Worm (Caenorhabditis elegans): ENCODE results near the gene F13H10.5.
"Not testable (repeated sequence)": the region's sequence is repeated elsewhere in the genome, so short reads cannot be mapped to it uniquely, and the experiment has no call there.

The F13H10.5 gene

ce11 chrIV:10990699-10991098 is at the start of gene F13H10.5:
TSS of gene F13H10.5 (plus strand) at chrIV:10990999.
- no peak for TF ChIP-seq sea-1 (GFP tag; conservative IDR thresholded peaks at IDR 0.05)
- no peak for TF ChIP-seq scrt-1 (GFP tag; IDR thresholded peaks at IDR 0.05)
- no peak for TF ChIP-seq flt-1 (GFP tag; IDR thresholded peaks at IDR 0.05)
- no peak for TF ChIP-seq tra-4 (tag; optimal IDR thresholded peaks at IDR 0.05)
- no peak for TF ChIP-seq tbx-37 (GFP tag; conservative IDR thresholded peaks at IDR 0.05)
- no peak for TF ChIP-seq B0310.2 (tag; optimal IDR thresholded peaks at IDR 0.05)
- TF ChIP-seq ceh-13 (GFP tag; optimal IDR thresholded peaks at IDR 0.05) = no peak
- no peak for TF ChIP-seq ceh-36 (tag; optimal IDR thresholded peaks at IDR 0.05)
- TF ChIP-seq hmg-4 (GFP tag; optimal IDR thresholded peaks at IDR 0.05) = no peak

DNA sequence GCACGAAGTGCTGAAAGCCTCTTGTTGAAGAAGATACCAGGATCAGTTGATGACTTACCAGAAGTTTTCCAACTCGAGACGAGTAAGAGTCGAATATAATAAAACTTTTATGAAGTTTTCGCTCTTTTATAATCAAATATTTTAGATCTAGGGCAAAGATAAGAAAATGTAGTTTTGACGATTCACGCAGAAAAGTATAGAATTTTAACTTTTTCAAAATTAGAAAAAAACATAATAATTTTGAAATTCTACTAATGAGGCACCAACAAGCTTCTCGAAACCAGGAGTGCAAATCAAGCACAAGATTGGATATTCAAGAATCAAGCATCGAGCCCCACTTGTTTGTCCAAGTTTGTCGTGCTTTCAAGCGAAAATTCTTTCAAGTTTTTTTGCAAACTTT is 42.0 kb upstream of the F13H10.5 start, which contains the start of gene Y69E1A.1:
Gene Y69E1A.1 (minus strand): TSS at position 101 of the 400 bp plus-strand sequence.
- TF ChIP-seq pes-1 (GFP tag; IDR thresholded peaks at IDR 0.05) (no peak), sea-1 (GFP tag; conservative IDR thresholded peaks at IDR 0.05) (no peak), scrt-1 (GFP tag; IDR thresholded peaks at IDR 0.05) (no peak), tbx-37 (GFP tag; conservative IDR thresholded peaks at IDR 0.05) (no peak), ama-1 (optimal IDR thresholded peaks at IDR 0.05) (no peak), aly-1 (tag; optimal IDR thresholded peaks at IDR 0.05) (no peak), flt-1 (GFP tag; IDR thresholded peaks at IDR 0.05) (no peak), ets-7 (tag; optimal IDR thresholded peaks at IDR 0.05) (no peak), hmg-4 (GFP tag; optimal IDR thresholded peaks at IDR 0.05) (no peak), tbx-11 (GFP tag; IDR thresholded peaks at IDR 0.05) (no peak), F13C5.2 (tag; optimal IDR thresholded peaks at IDR 0.05) (no peak), tra-4 (tag; optimal IDR thresholded peaks at IDR 0.05) (no peak), hnd-1 (tag; optimal IDR thresholded peaks at IDR 0.05) (no peak), hmbx-1 (tag; optimal IDR thresholded peaks at IDR 0.05) (no peak)

DNA sequence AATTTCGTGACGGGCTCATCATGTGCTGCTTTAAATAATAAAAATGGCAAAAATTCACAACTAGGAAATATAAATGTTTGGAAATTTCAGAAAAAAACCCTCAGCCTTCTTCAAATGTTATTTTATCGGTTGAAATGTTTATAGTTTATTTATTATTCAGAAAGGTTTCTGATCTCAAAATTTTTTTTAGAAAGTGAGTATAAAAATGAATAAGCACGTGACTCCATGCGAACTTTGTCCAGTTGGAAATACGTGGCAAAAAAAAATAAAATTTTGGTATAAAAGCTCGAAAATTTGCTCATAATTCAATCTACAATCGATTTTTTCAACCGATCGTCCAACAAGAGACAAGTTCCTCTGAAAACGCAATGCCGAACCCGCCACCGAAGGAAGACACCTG is 41.3 kb upstream of the F13H10.5 start, which contains the start of gene nsph-3.1:
Gene nsph-3.1 (plus strand): TSS at position 301 of the 400 bp plus-strand sequence.
- no peak for TF ChIP-seq ets-7 (tag; optimal IDR thresholded peaks at IDR 0.05)
- TF ChIP-seq flt-1 (GFP tag; IDR thresholded peaks at IDR 0.05) = no peak
- TF ChIP-seq tra-4 (tag; optimal IDR thresholded peaks at IDR 0.05) = no peak

DNA sequence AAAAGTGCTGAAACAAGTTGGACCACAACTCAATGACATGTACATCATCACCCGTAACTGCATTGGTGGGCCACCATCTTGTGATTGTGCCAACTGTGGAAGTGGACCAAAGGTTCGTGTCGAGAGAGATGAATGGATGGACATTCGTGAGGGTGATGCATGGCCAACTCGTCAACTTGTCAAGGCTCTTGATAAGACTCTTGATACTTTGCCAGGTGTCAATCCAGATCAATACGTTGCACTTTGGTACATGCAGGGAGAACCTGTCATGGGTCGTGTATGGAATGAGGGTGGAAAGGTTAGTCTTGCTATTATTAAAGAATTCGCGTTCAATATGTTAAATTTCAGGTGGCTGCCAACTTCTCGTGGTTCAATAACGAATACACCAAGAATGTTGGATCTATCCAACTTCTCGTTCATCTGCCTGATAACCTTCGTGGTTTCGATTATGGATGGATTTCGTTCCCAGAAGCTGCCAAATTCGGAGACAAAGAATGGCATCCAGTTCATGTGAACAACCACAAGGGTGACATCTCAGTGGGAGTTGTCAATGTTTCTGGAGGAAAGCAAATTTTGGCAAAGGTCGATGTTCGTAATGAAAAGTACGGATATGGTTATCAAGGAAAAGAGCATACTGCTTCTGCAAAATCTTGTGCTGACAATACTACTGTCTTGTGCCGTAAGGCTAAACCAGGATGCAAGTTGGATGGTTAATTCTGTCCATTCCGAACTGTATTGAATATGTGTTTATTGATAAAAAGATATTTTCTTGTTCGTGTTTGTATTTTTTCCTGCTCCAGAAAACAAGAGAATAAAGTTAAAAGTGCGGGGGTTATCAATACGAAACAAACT is 40.2 kb upstream of the F13H10.5 start:
- TF ChIP-seq ceh-36 (tag; optimal IDR thresholded peaks at IDR 0.05) = no peak
- no peak for TF ChIP-seq hmg-4 (GFP tag; optimal IDR thresholded peaks at IDR 0.05)
- TF ChIP-seq tbx-11 (GFP tag; IDR thresholded peaks at IDR 0.05) = no peak
- no peak for TF ChIP-seq ama-1 (optimal IDR thresholded peaks at IDR 0.05)
- no peak for TF ChIP-seq scrt-1 (GFP tag; IDR thresholded peaks at IDR 0.05)
- TF ChIP-seq B0310.2 (tag; optimal IDR thresholded peaks at IDR 0.05) = no peak
- TF ChIP-seq hmbx-1 (tag; optimal IDR thresholded peaks at IDR 0.05) = no peak
- TF ChIP-seq sea-1 (GFP tag; conservative IDR thresholded peaks at IDR 0.05) = no peak
- no peak for TF ChIP-seq F13C5.2 (tag; optimal IDR thresholded peaks at IDR 0.05)
- no peak for TF ChIP-seq ets-7 (tag; optimal IDR thresholded peaks at IDR 0.05)
- TF ChIP-seq ceh-13 (GFP tag; optimal IDR thresholded peaks at IDR 0.05) = no peak
- TF ChIP-seq tbx-37 (GFP tag; conservative IDR thresholded peaks at IDR 0.05) = no peak
- no peak for TF ChIP-seq pes-1 (GFP tag; IDR thresholded peaks at IDR 0.05)
- no peak for TF ChIP-seq hnd-1 (tag; optimal IDR thresholded peaks at IDR 0.05)
- TF ChIP-seq tra-4 (tag; optimal IDR thresholded peaks at IDR 0.05) = no peak
- no peak for TF ChIP-seq flt-1 (GFP tag; IDR thresholded peaks at IDR 0.05)

ce11 chrIV:10951997-10952396 is 38.8 kb upstream of the F13H10.5 start, which contains the start of gene Y69E1A.3:
TSS of gene Y69E1A.3 (plus strand) at chrIV:10952297.
- TF ChIP-seq hmbx-1 (tag; optimal IDR thresholded peaks at IDR 0.05) (no peak), tra-4 (tag; optimal IDR thresholded peaks at IDR 0.05) (no peak), B0310.2 (tag; optimal IDR thresholded peaks at IDR 0.05) (no peak), ets-7 (tag; optimal IDR thresholded peaks at IDR 0.05) (no peak), tbx-37 (GFP tag; conservative IDR thresholded peaks at IDR 0.05) (no peak), sea-1 (GFP tag; conservative IDR thresholded peaks at IDR 0.05) (no peak), ama-1 (optimal IDR thresholded peaks at IDR 0.05) (no peak), flt-1 (GFP tag; IDR thresholded peaks at IDR 0.05) (no peak), aly-1 (tag; optimal IDR thresholded peaks at IDR 0.05) (no peak), hmg-4 (GFP tag; optimal IDR thresholded peaks at IDR 0.05) (no peak), pes-1 (GFP tag; IDR thresholded peaks at IDR 0.05) (no peak), F13C5.2 (tag; optimal IDR thresholded peaks at IDR 0.05) (no peak), ceh-13 (GFP tag; optimal IDR thresholded peaks at IDR 0.05) (no peak), hnd-1 (tag; optimal IDR thresholded peaks at IDR 0.05) (no peak), ceh-36 (tag; optimal IDR thresholded peaks at IDR 0.05) (no peak), tbx-11 (GFP tag; IDR thresholded peaks at IDR 0.05) (no peak), scrt-1 (GFP tag; IDR thresholded peaks at IDR 0.05) (no peak)

DNA sequence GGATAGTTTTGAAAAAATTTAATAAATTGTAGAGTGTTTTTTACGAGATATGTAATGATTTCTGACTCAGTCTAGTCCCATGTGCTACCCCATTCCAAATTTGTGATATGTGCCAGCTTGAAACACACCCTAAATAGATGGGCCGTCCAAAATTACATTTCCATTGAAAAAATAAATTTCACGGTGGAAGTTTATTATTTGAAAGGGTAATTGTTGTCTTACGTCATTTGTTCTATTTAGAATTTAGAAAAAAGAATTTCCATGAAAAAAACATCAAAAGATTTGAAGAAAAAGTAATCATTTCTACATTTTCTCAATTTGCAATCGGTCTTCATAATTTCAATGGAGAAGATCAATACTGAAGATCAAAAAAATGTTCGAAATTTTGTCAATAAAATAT is 35.8 kb upstream of the F13H10.5 start, which contains the start of gene Y69E1A.4:
Gene Y69E1A.4 (plus strand): TSS at position 301 of the 400 bp plus-strand sequence.
- not testable (repeated sequence) for TF ChIP-seq hmbx-1 (tag; optimal IDR thresholded peaks at IDR 0.05); flt-1 (GFP tag; IDR thresholded peaks at IDR 0.05); B0310.2 (tag; optimal IDR thresholded peaks at IDR 0.05)

DNA sequence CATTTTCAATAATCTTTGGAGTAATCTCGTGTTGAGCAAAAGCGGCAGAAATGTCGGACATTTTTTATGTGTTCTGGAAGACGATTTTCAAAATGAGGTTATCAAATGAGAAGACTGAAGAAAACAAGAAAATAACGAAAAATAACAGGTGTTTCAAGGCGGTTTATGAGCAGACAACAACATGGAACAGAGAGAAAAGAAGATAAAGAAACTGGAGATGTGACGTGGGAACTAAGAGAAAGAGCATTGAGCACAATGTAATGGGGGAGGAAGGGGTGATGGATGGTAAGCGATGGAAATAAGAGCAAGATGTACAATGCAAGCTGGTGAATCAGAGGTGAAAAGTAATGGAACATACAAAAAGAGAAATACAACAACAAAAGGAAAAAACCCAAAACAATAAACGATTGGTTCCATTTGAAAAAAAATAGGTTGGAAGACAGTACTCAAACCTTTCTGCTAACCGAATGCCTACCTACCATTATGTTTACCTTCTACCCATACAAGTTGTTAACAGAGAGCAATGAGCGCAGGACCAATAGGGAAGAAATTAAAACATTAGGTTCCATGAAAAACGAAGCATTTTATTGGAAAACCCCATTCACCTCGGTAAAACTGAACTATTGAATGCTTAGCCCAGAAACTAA is 33.1 kb upstream of the F13H10.5 start, which contains the start of gene Y69E1A.5:
Gene Y69E1A.5 (minus strand): TSS at position 73 of the 647 bp plus-strand sequence.
- TF ChIP-seq ceh-36 (tag; optimal IDR thresholded peaks at IDR 0.05) (no peak), F13C5.2 (tag; optimal IDR thresholded peaks at IDR 0.05) (no peak), scrt-1 (GFP tag; IDR thresholded peaks at IDR 0.05) (no peak), tbx-37 (GFP tag; conservative IDR thresholded peaks at IDR 0.05) (no peak), flt-1 (GFP tag; IDR thresholded peaks at IDR 0.05) (no peak), B0310.2 (tag; optimal IDR thresholded peaks at IDR 0.05) (no peak), ets-7 (tag; optimal IDR thresholded peaks at IDR 0.05) (no peak), aly-1 (tag; optimal IDR thresholded peaks at IDR 0.05) (no peak), pes-1 (GFP tag; IDR thresholded peaks at IDR 0.05) (no peak)

All from whole organism, early embryonic.